Worm (Caenorhabditis elegans) whole organism, mixed stage, embryonic: ENCODE data around the gene ZK856.11.

Source experiments
- bed-3 ChIP-seq: fragments of 200-800 bp; sonication (Bioruptor generic); optimal IDR thresholded peaks from 3 replicates; lab custom pipeline; 2018; ENCODE audit warnings: mild to moderate bottlenecking, missing genetic modification characterization, moderate library complexity, missing compliant biosample characterization
- blmp-1 ChIP-seq: fragments of 150-350 bp; optimal IDR thresholded peaks from 2 replicates; lab custom pipeline; 2014; ENCODE audit warnings: missing biosample characterization, missing genetic modification characterization
- ceh-39 ChIP-seq: fragments of 150-350 bp; optimal IDR thresholded peaks from 2 replicates; lab custom pipeline; 2014; ENCODE audit warnings: missing biosample characterization, missing genetic modification characterization
- ceh-43 ChIP-seq: fragments of 200-800 bp; sonication (Bioruptor generic); optimal IDR thresholded peaks from 2 replicates; lab custom pipeline; 2018; ENCODE audit warnings: mild to moderate bottlenecking, missing genetic modification characterization, moderate library complexity, missing compliant biosample characterization
- ceh-83 ChIP-seq: fragments of 200-800 bp; sonication (Bioruptor generic); optimal IDR thresholded peaks from 2 replicates; lab custom pipeline; 2018; ENCODE audit warnings: mild to moderate bottlenecking, missing genetic modification characterization, missing compliant biosample characterization
- ces-1 ChIP-seq: fragments of 150-350 bp; optimal IDR thresholded peaks from 2 replicates; lab custom pipeline; 2014; ENCODE audit warnings: missing biosample characterization, missing genetic modification reagents, missing genetic modification characterization
- cnd-1 ChIP-seq: fragments of 200-800 bp; sonication (Bioruptor generic); optimal IDR thresholded peaks from 2 replicates; lab custom pipeline; 2018; ENCODE audit warnings: mild to moderate bottlenecking, missing genetic modification characterization, missing compliant biosample characterization
- drap-1 ChIP-seq: fragments of 200-800 bp; sonication (Bioruptor generic); optimal IDR thresholded peaks from 3 replicates; lab custom pipeline; 2018; ENCODE audit warnings: mild to moderate bottlenecking, missing genetic modification characterization, missing compliant biosample characterization
- elt-1 ChIP-seq: sonication (generic microtip); optimal IDR thresholded peaks from 2 replicates; lab custom pipeline; 2017; ENCODE audit warnings: missing genetic modification characterization, mild to moderate bottlenecking, missing compliant biosample characterization, antibody characterized with exemption, moderate library complexity, borderline replicate concordance; ENCODE audit not compliant: insufficient read depth
- elt-3 ChIP-seq: fragments of 150-350 bp; optimal IDR thresholded peaks from 2 replicates; lab custom pipeline; 2014; ENCODE audit warnings: missing biosample characterization, missing genetic modification characterization
- flh-1 ChIP-seq: fragments of 200-800 bp; sonication (Bioruptor generic); optimal IDR thresholded peaks from 2 replicates; lab custom pipeline; 2018; ENCODE audit warnings: mild to moderate bottlenecking, missing genetic modification characterization, moderate library complexity, missing compliant biosample characterization
- ham-2 ChIP-seq: fragments of 200-800 bp; sonication (Bioruptor generic); optimal IDR thresholded peaks from 2 replicates; lab custom pipeline; 2018; ENCODE audit warnings: mild to moderate bottlenecking, missing genetic modification characterization, missing compliant biosample characterization
- hlh-1 ChIP-seq: fragments of 150-350 bp; optimal IDR thresholded peaks from 2 replicates; lab custom pipeline; 2014; ENCODE audit warnings: missing biosample characterization, missing genetic modification reagents, missing genetic modification characterization
- lin-13 ChIP-seq: fragments of 150-350 bp; optimal IDR thresholded peaks from 2 replicates; lab custom pipeline; 2014; ENCODE audit warnings: missing biosample characterization, missing genetic modification characterization
- lin-32 ChIP-seq: fragments of 200-800 bp; sonication (Bioruptor generic); optimal IDR thresholded peaks from 2 replicates; lab custom pipeline; 2018; ENCODE audit warnings: mild to moderate bottlenecking, missing genetic modification characterization, missing compliant biosample characterization
- mab-5 ChIP-seq: fragments of 150-350 bp; optimal IDR thresholded peaks from 2 replicates; lab custom pipeline; 2014; ENCODE audit warnings: missing biosample characterization, missing genetic modification characterization
- mep-1 ChIP-seq: fragments of 150-350 bp; optimal IDR thresholded peaks from 2 replicates; lab custom pipeline; 2017; ENCODE audit warnings: missing biosample characterization, missing genetic modification reagents, missing genetic modification characterization, inconsistent platforms
- mls-2 ChIP-seq: sonication (generic microtip); optimal IDR thresholded peaks from 2 replicates; lab custom pipeline; 2016; ENCODE audit warnings: mild to moderate bottlenecking, missing genetic modification characterization, moderate library complexity, missing compliant biosample characterization
- nhr-2 ChIP-seq: fragments of 150-350 bp; optimal IDR thresholded peaks from 2 replicates; lab custom pipeline; 2014; ENCODE audit warnings: missing biosample characterization, missing genetic modification characterization
- nhr-237 ChIP-seq: fragments of 150-350 bp; optimal IDR thresholded peaks from 2 replicates; lab custom pipeline; 2014; ENCODE audit warnings: missing biosample characterization, missing genetic modification characterization
- nhr-28 ChIP-seq: fragments of 150-350 bp; optimal IDR thresholded peaks from 2 replicates; lab custom pipeline; 2014; ENCODE audit warnings: missing biosample characterization, missing genetic modification characterization
- nhr-76 ChIP-seq: sonication (generic microtip); optimal IDR thresholded peaks from 2 replicates; lab custom pipeline; 2017; ENCODE audit warnings: missing biosample characterization, missing genetic modification characterization
- pha-4 ChIP-seq: fragments of 150-350 bp; optimal IDR thresholded peaks from 2 replicates; lab custom pipeline; 2018; ENCODE audit warnings: missing biosample characterization, missing genetic modification reagents, missing genetic modification characterization
- sem-2 ChIP-seq: fragments of 200-800 bp; sonication (Bioruptor generic); optimal IDR thresholded peaks from 2 replicates; lab custom pipeline; 2018; ENCODE audit warnings: mild to moderate bottlenecking, missing genetic modification characterization, missing compliant biosample characterization
- snpc-4 ChIP-seq: fragments of 150-350 bp; optimal IDR thresholded peaks from 2 replicates; lab custom pipeline; 2014; ENCODE audit warnings: missing biosample characterization, missing genetic modification characterization
- unc-39 ChIP-seq: fragments of 150-350 bp; optimal IDR thresholded peaks from 2 replicates; lab custom pipeline; 2014; ENCODE audit warnings: missing biosample characterization, missing genetic modification characterization
- unc-62 ChIP-seq: fragments of 150-350 bp; optimal IDR thresholded peaks from 2 replicates; lab custom pipeline; 2014; ENCODE audit warnings: missing biosample characterization, missing genetic modification reagents, missing genetic modification characterization
- zip-8 ChIP-seq: fragments of 150-350 bp; optimal IDR thresholded peaks from 2 replicates; lab custom pipeline; 2014; ENCODE audit warnings: missing biosample characterization, missing genetic modification characterization
- ztf-11 ChIP-seq: fragments of 150-350 bp; optimal IDR thresholded peaks from 2 replicates; lab custom pipeline; 2014; ENCODE audit warnings: missing biosample characterization, missing genetic modification characterization

The ZK856.11 gene

DNA sequence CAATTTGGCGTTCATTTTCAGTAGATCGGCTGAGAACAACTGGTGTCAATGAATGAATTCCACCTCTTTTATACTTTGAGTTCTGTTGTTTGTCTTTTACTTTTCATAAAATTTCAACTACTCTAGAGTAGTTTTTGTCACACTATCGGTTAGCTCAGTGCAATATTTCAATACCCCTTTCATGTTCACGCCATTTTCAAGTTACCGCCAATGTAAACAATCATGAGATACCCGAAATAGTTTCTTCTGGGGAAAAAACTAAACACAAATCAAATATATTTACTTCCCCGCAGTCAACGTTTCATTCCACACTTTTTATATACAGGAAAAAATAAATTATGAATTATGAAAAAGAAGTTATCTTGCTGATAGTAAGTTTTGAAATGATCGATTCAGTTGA is 23.6 kb upstream of the ZK856.11 start, which contains the start of gene fipr-4:
TSS of gene fipr-4 (minus strand) at position 101 of the 400 bp plus-strand sequence.
- TF ChIP-seq sem-2 (no peak), mep-1 (no peak), mab-5 (no peak), unc-39 (tag; lab: Kevin White, UChicago) (no peak), lin-32 (no peak), flh-1 (GFP tag; lab: Kevin White, UChicago) (no peak), nhr-237 (no peak)

DNA sequence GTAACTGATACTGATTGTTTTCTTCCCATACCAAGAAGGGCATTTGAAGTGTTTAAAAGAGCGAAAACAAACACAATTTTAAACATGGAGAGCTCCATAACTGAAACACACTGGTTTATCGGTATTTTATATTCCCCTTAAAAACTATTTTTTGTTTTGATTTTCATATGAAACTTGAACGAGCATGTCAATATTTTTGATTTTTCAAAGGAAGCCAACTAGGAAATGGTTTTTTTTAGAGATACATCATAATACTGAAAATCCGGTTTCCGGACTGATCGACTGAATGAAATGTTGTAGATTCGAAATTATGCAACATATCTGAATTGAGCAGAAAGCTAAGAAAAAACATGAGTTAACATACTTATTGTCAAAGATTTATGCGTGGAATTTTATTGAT is 22.6 kb upstream of the ZK856.11 start, which contains the start of gene ttr-19:
TSS of gene ttr-19 (minus strand) at position 101 of the 400 bp plus-strand sequence.
- TF ChIP-seq ceh-39 (tag; lab: Kevin White, UChicago) (no peak), ces-1 (GFP tag; lab: Kevin White, UChicago) (no peak), ceh-83 (GFP tag; lab: Kevin White, UChicago) (no peak), mls-2 (tag; lab: Kevin White, UChicago) (no peak), elt-1 (tag; lab: Kevin White, UChicago) (no peak), unc-62 (GFP tag; lab: Kevin White, UChicago) (no peak), nhr-237 (no peak), nhr-28 (tag; lab: Kevin White, UChicago) (no peak), cnd-1 (no peak)

DNA sequence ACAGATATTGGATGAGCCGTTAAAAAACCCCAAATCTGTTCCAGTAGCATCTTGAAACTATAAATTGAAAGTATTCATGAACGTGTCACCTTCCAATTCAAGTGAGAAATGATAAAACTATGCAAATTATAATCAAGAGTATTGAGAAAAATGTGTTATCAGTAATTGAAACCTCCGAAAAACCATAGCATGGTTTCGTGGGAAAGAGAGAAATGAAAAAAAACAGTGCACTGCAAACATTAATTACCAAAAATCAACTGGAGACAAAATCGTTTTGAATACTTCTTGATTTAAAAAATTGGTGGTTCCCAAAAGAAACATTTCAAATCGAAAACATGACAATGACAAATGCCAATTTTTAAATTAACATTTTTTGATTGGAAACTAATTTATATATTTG is 20.9 kb upstream of the ZK856.11 start, which contains the start of gene daf-36:
TSS of gene daf-36 (minus strand) at position 101 of the 400 bp plus-strand sequence.
- TF ChIP-seq nhr-2 (tag; lab: Kevin White, UChicago) (no peak), mls-2 (tag; lab: Kevin White, UChicago) (no peak), drap-1 (GFP tag; lab: Kevin White, UChicago) (no peak), sem-2 (no peak), nhr-76 (no peak), ceh-43 (no peak), unc-62 (GFP tag; lab: Kevin White, UChicago) (no peak), ceh-83 (GFP tag; lab: Kevin White, UChicago) (no peak), pha-4 (tag; lab: Kevin White, UChicago) (no peak), lin-32 (no peak), elt-1 (tag; lab: Kevin White, UChicago) (no peak), ces-1 (GFP tag; lab: Kevin White, UChicago) (no peak)

DNA sequence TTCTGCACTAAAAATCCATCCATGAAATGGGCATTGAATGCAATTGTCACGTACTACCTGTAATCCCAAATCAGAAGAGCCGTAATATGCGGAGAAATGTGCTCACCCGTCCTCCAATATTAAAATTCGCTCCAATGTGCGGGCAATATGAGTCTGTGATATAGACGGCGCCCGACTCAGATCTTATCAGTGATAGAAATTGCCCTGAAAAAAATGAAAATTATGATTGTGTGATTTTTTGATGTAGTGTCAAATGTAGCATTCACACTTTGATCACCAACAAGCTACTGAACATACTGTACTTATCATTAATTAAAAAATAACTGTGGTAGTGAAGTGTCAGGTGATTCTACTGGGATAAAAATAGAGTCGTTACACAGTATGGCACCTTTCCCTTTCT is 19.9 kb upstream of the ZK856.11 start:
- TF ChIP-seq hlh-1 (tag; lab: Kevin White, UChicago): no peak
- TF ChIP-seq nhr-28 (tag; lab: Kevin White, UChicago): no peak
- TF ChIP-seq bed-3 (GFP tag; lab: Kevin White, UChicago): no peak
- no peak for TF ChIP-seq sem-2
- no peak for TF ChIP-seq elt-3 (tag; lab: Kevin White, UChicago)
- no peak for TF ChIP-seq blmp-1 (tag; lab: Kevin White, UChicago)
- TF ChIP-seq unc-39 (tag; lab: Kevin White, UChicago): no peak
- no peak for TF ChIP-seq zip-8 (tag; lab: Kevin White, UChicago)
- no peak for TF ChIP-seq lin-32
- TF ChIP-seq nhr-237: no peak
- no peak for TF ChIP-seq ztf-11 (tag; lab: Kevin White, UChicago)
- no peak for TF ChIP-seq mep-1
- no peak for TF ChIP-seq ceh-39 (tag; lab: Kevin White, UChicago)
- no peak for TF ChIP-seq flh-1 (GFP tag; lab: Kevin White, UChicago)
- no peak for TF ChIP-seq snpc-4 (tag; lab: Kevin White, UChicago)
- no peak for TF ChIP-seq lin-13 (tag; lab: Kevin White, UChicago)
- TF ChIP-seq elt-1 (tag; lab: Kevin White, UChicago): no peak
- no peak for TF ChIP-seq ham-2 (GFP tag; lab: Kevin White, UChicago)
- no peak for TF ChIP-seq mls-2 (tag; lab: Kevin White, UChicago)

DNA sequence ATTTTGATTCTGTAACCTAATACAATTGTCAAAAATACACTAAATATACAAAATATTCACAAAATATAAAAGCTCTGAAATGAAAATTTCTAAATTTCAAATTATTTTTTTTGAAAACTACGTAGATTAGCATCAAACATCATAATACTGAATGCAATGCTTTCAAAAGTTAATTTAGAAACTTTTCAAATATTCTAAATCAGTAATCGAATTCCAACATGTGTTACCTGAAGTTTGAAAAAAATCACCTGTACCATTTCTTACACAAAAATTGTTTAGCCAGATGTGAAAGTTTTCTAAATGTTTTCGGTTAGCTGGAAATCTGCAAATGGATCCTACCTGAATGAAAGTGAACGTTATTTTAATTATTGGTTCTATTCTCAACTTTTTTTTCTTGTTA is 17.3 kb upstream of the ZK856.11 start, which contains the start of gene C12D8.20:
TSS of gene C12D8.20 (plus strand) at position 301 of the 400 bp plus-strand sequence.
- TF ChIP-seq pha-4 (tag; lab: Kevin White, UChicago) (no peak), ceh-83 (GFP tag; lab: Kevin White, UChicago) (no peak), ztf-11 (tag; lab: Kevin White, UChicago) (no peak), ceh-43 (no peak), elt-1 (tag; lab: Kevin White, UChicago) (no peak), mab-5 (no peak)
- TF ChIP-seq, all 35 proteins: peak for 0
